Worm (Caenorhabditis elegans) whole organism, L3 larva: Measurements from ENCODE around the gene C18D4.4.

Source experiments
- ZK546.5 ChIP-seq: sonication (generic microtip); optimal IDR thresholded peaks from 2 replicates; lab custom pipeline; 2017; ENCODE audit warnings: missing biosample characterization, missing genetic modification characterization
- aly-2 ChIP-seq: fragments of 150-350 bp; optimal IDR thresholded peaks from 2 replicates; lab custom pipeline; 2014; ENCODE audit warnings: missing biosample characterization, missing genetic modification characterization
- ceh-16 ChIP-seq: sonication (generic microtip); optimal IDR thresholded peaks from 2 replicates; lab custom pipeline; 2017; ENCODE audit warnings: missing biosample characterization, missing genetic modification characterization
- ceh-82 ChIP-seq: fragments of 150-350 bp; optimal IDR thresholded peaks from 2 replicates; lab custom pipeline; 2014; ENCODE audit warnings: missing biosample characterization, missing genetic modification characterization
- daf-12 ChIP-seq: fragments of 150-350 bp; optimal IDR thresholded peaks from 2 replicates; lab custom pipeline; 2014; ENCODE audit warnings: missing biosample characterization, missing genetic modification reagents, missing genetic modification characterization
- fkh-10 ChIP-seq: sonication (generic microtip); optimal IDR thresholded peaks from 2 replicates; lab custom pipeline; 2017; ENCODE audit warnings: missing biosample characterization, missing genetic modification reagents, missing genetic modification characterization
- jun-1 ChIP-seq: fragments of 150-350 bp; optimal IDR thresholded peaks from 2 replicates; lab custom pipeline; 2014; ENCODE audit warnings: missing biosample characterization, missing genetic modification reagents, missing genetic modification characterization
- lsy-12 ChIP-seq: sonication (generic microtip); optimal IDR thresholded peaks from 2 replicates; lab custom pipeline; 2016; ENCODE audit warnings: mild to moderate bottlenecking, missing genetic modification characterization, missing compliant biosample characterization
- mdl-1 ChIP-seq: fragments of 150-350 bp; optimal IDR thresholded peaks from 2 replicates; lab custom pipeline; 2014; ENCODE audit warnings: missing biosample characterization, missing genetic modification characterization
- mml-1 ChIP-seq: fragments of 150-350 bp; sonication (generic microtip); optimal IDR thresholded peaks from 3 replicates; lab custom pipeline; 2014; ENCODE audit warnings: missing biosample characterization, missing genetic modification characterization
- nfya-1 ChIP-seq: sonication (generic microtip); optimal IDR thresholded peaks from 2 replicates; lab custom pipeline; 2017; ENCODE audit warnings: missing genetic modification characterization, mild to moderate bottlenecking, missing compliant biosample characterization, antibody characterized with exemption, moderate library complexity; ENCODE audit not compliant: insufficient read depth
- nhr-12 ChIP-seq: fragments of 150-350 bp; optimal IDR thresholded peaks from 2 replicates; lab custom pipeline; 2014; ENCODE audit warnings: missing biosample characterization, missing genetic modification characterization
- nhr-237 ChIP-seq: fragments of 150-350 bp; optimal IDR thresholded peaks from 2 replicates; lab custom pipeline; 2014; ENCODE audit warnings: missing biosample characterization, missing genetic modification characterization
- nhr-25 ChIP-seq: sonication (generic microtip); optimal IDR thresholded peaks from 2 replicates; lab custom pipeline; 2017; ENCODE audit warnings: missing biosample characterization, missing genetic modification characterization
- pha-4 ChIP-seq: fragments of 150-350 bp; optimal IDR thresholded peaks from 2 replicates; lab custom pipeline; 2014; ENCODE audit warnings: missing biosample characterization, missing genetic modification reagents, missing genetic modification characterization
- pqm-1 ChIP-seq: fragments of 150-350 bp; optimal IDR thresholded peaks from 2 replicates; lab custom pipeline; 2017; ENCODE audit warnings: missing biosample characterization, missing genetic modification characterization, inconsistent platforms
- sea-2 ChIP-seq: fragments of 150-350 bp; sonication (generic microtip); optimal IDR thresholded peaks from 4 replicates; lab custom pipeline; 2014; ENCODE audit warnings: missing biosample characterization, missing genetic modification reagents, missing genetic modification characterization
- unc-39 ChIP-seq: sonication (generic microtip); optimal IDR thresholded peaks from 4 replicates; lab custom pipeline; 2017; ENCODE audit warnings: missing biosample characterization, missing genetic modification characterization
- unc-62 ChIP-seq: fragments of 150-350 bp; sonication (generic microtip); optimal IDR thresholded peaks from 4 replicates; lab custom pipeline; 2014; ENCODE audit warnings: missing biosample characterization, missing genetic modification reagents, missing genetic modification characterization
- zag-1 ChIP-seq: fragments of 150-350 bp; optimal IDR thresholded peaks from 2 replicates; lab custom pipeline; 2014; ENCODE audit warnings: missing biosample characterization, missing genetic modification characterization
- ztf-11 ChIP-seq: fragments of 150-350 bp; optimal IDR thresholded peaks from 2 replicates; lab custom pipeline; 2014; ENCODE audit warnings: missing biosample characterization, missing genetic modification characterization
- ztf-4 ChIP-seq: fragments of 150-350 bp; optimal IDR thresholded peaks from 2 replicates; lab custom pipeline; 2014; ENCODE audit warnings: missing biosample characterization, missing genetic modification characterization

Gene C18D4.4

ce11 chrV:17493732-17494131, 37.6 kb downstream of the C18D4.4 start, which contains the start of gene fbxa-102:
Gene fbxa-102, minus strand, starts transcription at chrV:17493832.
- TF ChIP-seq jun-1 (tag; lab: Kevin White, UChicago) = no peak
- TF ChIP-seq sea-2 = no peak
- no peak for TF ChIP-seq nhr-237
- TF ChIP-seq nfya-1 = no peak
- no peak for TF ChIP-seq ztf-11 (tag; lab: Kevin White, UChicago)
- no peak for TF ChIP-seq ZK546.5

ce11 chrV:17486034-17486433, 45.3 kb downstream of the C18D4.4 start, which contains the start of gene scl-24:
Gene scl-24, plus strand, starts transcription at chrV:17486334.
- TF ChIP-seq nfya-1 (no peak), mdl-1 (tag; lab: Kevin White, UChicago) (no peak), unc-62 (GFP tag; lab: Kevin White, UChicago) (no peak), daf-12 (tag; lab: Kevin White, UChicago) (no peak), ceh-16 (tag; lab: Kevin White, UChicago) (no peak), pqm-1 (tag; lab: Kevin White, UChicago) (no peak), jun-1 (tag; lab: Kevin White, UChicago) (no peak), zag-1 (tag; lab: Kevin White, UChicago) (no peak)
- TF ChIP-seq, all 47 proteins: peak for 0

- TF ChIP-seq nhr-25 (tag; lab: Kevin White, UChicago) = no peak
- TF ChIP-seq mml-1 = no peak
- TF ChIP-seq fkh-10 (GFP tag; lab: Kevin White, UChicago) = no peak
- TF ChIP-seq sea-2 = no peak
- no peak for TF ChIP-seq lsy-12 (tag; lab: Kevin White, UChicago)
- TF ChIP-seq pqm-1 (tag; lab: Kevin White, UChicago) = no peak
- TF ChIP-seq zag-1 (tag; lab: Kevin White, UChicago) = no peak
- no peak for TF ChIP-seq jun-1 (tag; lab: Kevin White, UChicago)
- TF ChIP-seq aly-2 = no peak
- TF ChIP-seq pha-4 = no peak
- no peak for TF ChIP-seq ceh-82 (tag; lab: Kevin White, UChicago)
- TF ChIP-seq ztf-4 = no peak
- no peak for TF ChIP-seq unc-39 (tag; lab: Kevin White, UChicago)
- no peak for TF ChIP-seq nhr-12
- no peak for TF ChIP-seq daf-12 (tag; lab: Kevin White, UChicago)
- no peak for TF ChIP-seq mdl-1 (tag; lab: Kevin White, UChicago)
- no peak for TF ChIP-seq nhr-237
- TF ChIP-seq, all 47 proteins: peak for 0
These were observed 46.2 kb downstream of the C18D4.4 start, which contains the start of gene srh-111 for ce11 chrV:17485078-17485477. Gene srh-111, minus strand, starts transcription at chrV:17485178.
